Worm (Caenorhabditis elegans): Measurements from ENCODE around the gene C16C8.8.

DNA sequence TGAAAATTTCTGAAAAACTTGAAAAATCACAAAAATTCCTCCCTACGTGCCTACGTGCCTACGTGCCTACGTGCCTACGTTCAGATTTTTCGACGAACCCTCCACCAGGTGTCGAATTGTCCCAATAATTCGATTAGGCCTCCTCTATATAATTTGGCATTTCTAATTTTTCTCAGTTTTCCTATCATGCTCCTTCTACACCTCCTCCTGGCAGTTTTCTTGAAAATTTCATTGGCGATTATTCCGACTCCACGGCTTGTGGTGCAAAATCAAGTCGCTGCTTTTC, 20.9 kb downstream of the C16C8.8 start, which contains the start of gene C16C8.17:
- TF ChIP-seq nhr-90 (tag; optimal IDR thresholded peaks at IDR 0.05; ENCODE audit: poor library complexity) (no peak), nhr-237 (tag; optimal IDR thresholded peaks at IDR 0.05) (no peak), dpl-1 (GFP tag; optimal IDR thresholded peaks at IDR 0.05) (no peak), nhr-11 (tag; optimal IDR thresholded peaks at IDR 0.05) (no peak), fkh-10 (GFP tag; optimal IDR thresholded peaks at IDR 0.05) (no peak), unc-86 (tag; optimal IDR thresholded peaks at IDR 0.05) (no peak), skn-1 (tag; optimal IDR thresholded peaks at IDR 0.05) (no peak), C04F5.9 (tag; optimal IDR thresholded peaks at IDR 0.05) (no peak), nhr-12 (tag; optimal IDR thresholded peaks at IDR 0.05) (no peak), elt-3 (tag; optimal IDR thresholded peaks at IDR 0.05) (no peak), fos-1 (tag; optimal IDR thresholded peaks at IDR 0.05) (no peak)

Data from whole organism, L1 larva.